Fruit fly (Drosophila melanogaster): Measurements from ENCODE around the gene Srp54k.

Gene Srp54k

dm6 chr3L:5182994-5183566 lies 30.6 kb downstream of the Srp54k start (continued):
- TF ChIP-seq ro (GFP tag; IDR thresholded peaks at IDR 0.05) (no peak), CG14710 (tag; optimal IDR thresholded peaks at IDR 0.05) (no peak), CG15479 (GFP tag; optimal IDR thresholded peaks at IDR 0.05) (no peak), mirr (GFP tag; optimal IDR thresholded peaks at IDR 0.05) (no peak), dysf (GFP tag; IDR thresholded peaks at IDR 0.05) (0 out of 3 replicates have a peak, but pooled peaks have one; percentile 30), MTF-1 (GFP tag; optimal IDR thresholded peaks at IDR 0.05; ENCODE audit: borderline replicate concordance) (no peak), Lhr (GFP tag; optimal IDR thresholded peaks at IDR 0.05) (no peak), YL-1 (GFP tag; optimal IDR thresholded peaks at IDR 0.05) (no peak), slbo (GFP tag; IDR thresholded peaks at IDR 0.05) (0 out of 2 replicates have a peak, but pooled peaks have one; percentile 21), z (GFP tag; IDR thresholded peaks at IDR 0.05) (no peak), zfh2 (GFP tag; optimal IDR thresholded peaks at IDR 0.05) (no peak), CG6765 (GFP tag; optimal IDR thresholded peaks at IDR 0.05) (no peak), Ssrp (tag; optimal IDR thresholded peaks at IDR 0.05) (no peak), jing (GFP tag; optimal IDR thresholded peaks at IDR 0.05) (no peak), Antp (GFP tag; optimal IDR thresholded peaks at IDR 0.05) (no peak), CG1603 (tag; optimal IDR thresholded peaks at IDR 0.05) (no peak), amos (GFP tag; IDR thresholded peaks at IDR 0.05; ENCODE audit: partially characterized antibody) (no peak), Dip2 (GFP tag; IDR thresholded peaks at IDR 0.05) (no peak), CG18262 (tag; optimal IDR thresholded peaks at IDR 0.05) (no peak), CG17186 (GFP tag; optimal IDR thresholded peaks at IDR 0.05) (no peak), CG16779 (GFP tag; IDR thresholded peaks at IDR 0.05) (no peak), CG2678 (tag; optimal IDR thresholded peaks at IDR 0.05) (peak; percentile 42), tap (tag; optimal IDR thresholded peaks at IDR 0.05) (no peak), CG8359 (GFP tag; optimal IDR thresholded peaks at IDR 0.05; ENCODE audit: borderline replicate concordance) (no peak), CG10431 (GFP tag; optimal IDR thresholded peaks at IDR 0.05) (no peak), Dek (tag; optimal IDR thresholded peaks at IDR 0.05) (no peak), CG11247 (GFP tag; IDR thresholded peaks at IDR 0.05) (no peak), ham (GFP tag; IDR thresholded peaks at IDR 0.05) (no peak), Oli (tag; optimal IDR thresholded peaks at IDR 0.05) (no peak), h (optimal IDR thresholded peaks at IDR 0.05) (no peak), Fer1 (GFP tag; optimal IDR thresholded peaks at IDR 0.05) (no peak), sd (tag; optimal IDR thresholded peaks at IDR 0.05) (peak; percentile 3), ci (GFP tag; IDR thresholded peaks at IDR 0.05) (no peak), gt (GFP tag; IDR thresholded peaks at IDR 0.05) (no peak), CG11093 (GFP tag; IDR thresholded peaks at IDR 0.05) (no peak), pros (GFP tag; optimal IDR thresholded peaks at IDR 0.05) (no peak), CG10654 (GFP tag; optimal IDR thresholded peaks at IDR 0.05) (no peak), fru (optimal IDR thresholded peaks at IDR 0.05) (no peak), shn (GFP tag; optimal IDR thresholded peaks at IDR 0.05) (no peak), CG7963 (GFP tag; IDR thresholded peaks at IDR 0.05; ENCODE audit: partially characterized antibody) (no peak), sim (GFP tag; IDR thresholded peaks at IDR 0.05) (no peak), HHEX (GFP tag; optimal IDR thresholded peaks at IDR 0.05) (no peak), CG4820 (GFP tag; optimal IDR thresholded peaks at IDR 0.05) (no peak), hkb (optimal IDR thresholded peaks at IDR 0.05) (no peak), hkb (GFP tag; IDR thresholded peaks at IDR 0.05) (no peak), ken (GFP tag; IDR thresholded peaks at IDR 0.05) (no peak), fd3F (GFP tag; optimal IDR thresholded peaks at IDR 0.05) (no peak), CG8924 (tag; optimal IDR thresholded peaks at IDR 0.05) (no peak), CG2120 (GFP tag; optimal IDR thresholded peaks at IDR 0.05) (peak; percentile 44), seq (GFP tag; IDR thresholded peaks at IDR 0.05) (peak; percentile 11; the same call in 1 of the 2 replicates), sens (GFP tag) (peak; percentile 71), kah (GFP tag; optimal IDR thresholded peaks at IDR 0.05) (no peak)

Measured in whole organism, embryonic.